Worm (Caenorhabditis elegans) whole organism, L3 larva: ENCODE measurements around the gene F17E5.2.

Experiments
- R02D3.7 ChIP-seq: fragments of 150-350 bp; optimal IDR thresholded peaks from 2 replicates; lab custom pipeline; 2014; ENCODE audit warnings: missing biosample characterization, missing genetic modification characterization
- ZK546.5 ChIP-seq: sonication (generic microtip); optimal IDR thresholded peaks from 2 replicates; lab custom pipeline; 2017; ENCODE audit warnings: missing biosample characterization, missing genetic modification characterization
- aly-2 ChIP-seq: fragments of 150-350 bp; optimal IDR thresholded peaks from 2 replicates; lab custom pipeline; 2014; ENCODE audit warnings: missing biosample characterization, missing genetic modification characterization
- ama-1 ChIP-seq: fragments of 150-350 bp; optimal IDR thresholded peaks from 2 replicates; lab custom pipeline; 2018
- ceh-16 ChIP-seq: sonication (generic microtip); optimal IDR thresholded peaks from 2 replicates; lab custom pipeline; 2017; ENCODE audit warnings: missing biosample characterization, missing genetic modification characterization
- ceh-28 ChIP-seq: fragments of 150-350 bp; optimal IDR thresholded peaks from 2 replicates; lab custom pipeline; 2014; ENCODE audit warnings: missing biosample characterization, missing genetic modification reagents, missing genetic modification characterization
- ceh-9 ChIP-seq: sonication (generic microtip); optimal IDR thresholded peaks from 2 replicates; lab custom pipeline; 2018; ENCODE audit warnings: missing biosample characterization, missing genetic modification characterization
- daf-12 ChIP-seq: fragments of 150-350 bp; optimal IDR thresholded peaks from 2 replicates; lab custom pipeline; 2014; ENCODE audit warnings: missing biosample characterization, missing genetic modification reagents, missing genetic modification characterization
- egl-27 ChIP-seq: sonication (generic microtip); optimal IDR thresholded peaks from 4 replicates; lab custom pipeline; 2017; ENCODE audit warnings: missing biosample characterization, missing genetic modification reagents, missing genetic modification characterization
- egl-5 ChIP-seq: fragments of 150-350 bp; optimal IDR thresholded peaks from 2 replicates; lab custom pipeline; 2017; ENCODE audit warnings: missing biosample characterization, missing genetic modification reagents, missing genetic modification characterization, inconsistent platforms
- elt-1 ChIP-seq: fragments of 150-350 bp; optimal IDR thresholded peaks from 2 replicates; lab custom pipeline; 2014; ENCODE audit warnings: missing biosample characterization, missing genetic modification characterization
- elt-2 ChIP-seq: sonication (generic microtip); optimal IDR thresholded peaks from 2 replicates; lab custom pipeline; 2016; ENCODE audit warnings: missing genetic modification reagents, mild to moderate bottlenecking, missing genetic modification characterization, missing compliant biosample characterization
- elt-3 ChIP-seq, 3 experiments: fragments of 150-350 bp in 1 of 3; sonication (generic microtip) in 2 of 3; optimal IDR thresholded peaks; 2 replicates in 2 of 3; 4 replicates in 1 of 3; lab custom pipeline; 2014 to 2017; ENCODE audit warnings: missing biosample characterization in 3 of 3, missing genetic modification characterization in 3 of 3
- eor-1 ChIP-seq, 2 experiments: fragments of 150-350 bp; optimal IDR thresholded peaks; 2 replicates each; lab custom pipeline; 2014 to 2018; ENCODE audit warnings: missing biosample characterization in 2 of 2, missing genetic modification characterization in 2 of 2
- fkh-10 ChIP-seq: sonication (generic microtip); optimal IDR thresholded peaks from 2 replicates; lab custom pipeline; 2017; ENCODE audit warnings: missing biosample characterization, missing genetic modification reagents, missing genetic modification characterization
- fkh-2 ChIP-seq: fragments of 150-350 bp; optimal IDR thresholded peaks from 2 replicates; lab custom pipeline; 2014; ENCODE audit warnings: missing biosample characterization, missing genetic modification reagents, missing genetic modification characterization
- fos-1 ChIP-seq: fragments of 150-350 bp; optimal IDR thresholded peaks from 2 replicates; lab custom pipeline; 2014; ENCODE audit warnings: missing biosample characterization, missing genetic modification characterization
- hmg-11 ChIP-seq: sonication (generic microtip); optimal IDR thresholded peaks from 2 replicates; lab custom pipeline; 2016; ENCODE audit warnings: missing genetic modification characterization, missing compliant biosample characterization
- jun-1 ChIP-seq: fragments of 150-350 bp; optimal IDR thresholded peaks from 2 replicates; lab custom pipeline; 2014; ENCODE audit warnings: missing biosample characterization, missing genetic modification reagents, missing genetic modification characterization
- lin-15B ChIP-seq: fragments of 150-350 bp; optimal IDR thresholded peaks from 2 replicates; lab custom pipeline; 2014; ENCODE audit warnings: missing biosample characterization, missing genetic modification characterization
- lin-39 ChIP-seq: fragments of 150-350 bp; optimal IDR thresholded peaks from 2 replicates; lab custom pipeline; 2018; ENCODE audit warnings: missing biosample characterization, missing genetic modification reagents, missing genetic modification characterization
- lsy-12 ChIP-seq: sonication (generic microtip); optimal IDR thresholded peaks from 2 replicates; lab custom pipeline; 2016; ENCODE audit warnings: mild to moderate bottlenecking, missing genetic modification characterization, missing compliant biosample characterization
- mdl-1 ChIP-seq: fragments of 150-350 bp; optimal IDR thresholded peaks from 2 replicates; lab custom pipeline; 2014; ENCODE audit warnings: missing biosample characterization, missing genetic modification characterization
- nfya-1 ChIP-seq: sonication (generic microtip); optimal IDR thresholded peaks from 2 replicates; lab custom pipeline; 2017; ENCODE audit warnings: missing genetic modification characterization, mild to moderate bottlenecking, missing compliant biosample characterization, antibody characterized with exemption, moderate library complexity; ENCODE audit not compliant: insufficient read depth
- nhr-11 ChIP-seq: fragments of 150-350 bp; optimal IDR thresholded peaks from 2 replicates; lab custom pipeline; 2014; ENCODE audit warnings: missing biosample characterization, missing genetic modification characterization
- nhr-12 ChIP-seq: fragments of 150-350 bp; optimal IDR thresholded peaks from 2 replicates; lab custom pipeline; 2014; ENCODE audit warnings: missing biosample characterization, missing genetic modification characterization
- nhr-23 ChIP-seq: fragments of 150-350 bp; optimal IDR thresholded peaks from 2 replicates; lab custom pipeline; 2014; ENCODE audit warnings: missing biosample characterization, missing genetic modification reagents, missing genetic modification characterization
- nhr-237 ChIP-seq: fragments of 150-350 bp; optimal IDR thresholded peaks from 2 replicates; lab custom pipeline; 2014; ENCODE audit warnings: missing biosample characterization, missing genetic modification characterization
- nhr-25 ChIP-seq: sonication (generic microtip); optimal IDR thresholded peaks from 2 replicates; lab custom pipeline; 2017; ENCODE audit warnings: missing biosample characterization, missing genetic modification characterization
- nhr-28 ChIP-seq: fragments of 150-350 bp; optimal IDR thresholded peaks from 2 replicates; lab custom pipeline; 2014; ENCODE audit warnings: missing biosample characterization, missing genetic modification characterization
- nhr-43 ChIP-seq: sonication (generic microtip); optimal IDR thresholded peaks from 2 replicates; lab custom pipeline; 2016; ENCODE audit warnings: mild to moderate bottlenecking, missing genetic modification characterization, missing compliant biosample characterization; ENCODE audit not compliant: poor library complexity, severe bottlenecking
- nhr-67 ChIP-seq: fragments of 150-350 bp; optimal IDR thresholded peaks from 2 replicates; lab custom pipeline; 2014; ENCODE audit warnings: missing biosample characterization, missing genetic modification characterization
- nhr-76 ChIP-seq: fragments of 150-350 bp; sonication (generic microtip); optimal IDR thresholded peaks from 5 replicates; lab custom pipeline; 2014; ENCODE audit warnings: missing biosample characterization, missing genetic modification characterization
- nhr-77 ChIP-seq: fragments of 150-350 bp; optimal IDR thresholded peaks from 2 replicates; lab custom pipeline; 2014; ENCODE audit warnings: missing biosample characterization, missing genetic modification characterization
- pha-4 ChIP-seq: fragments of 150-350 bp; optimal IDR thresholded peaks from 2 replicates; lab custom pipeline; 2014; ENCODE audit warnings: missing biosample characterization, missing genetic modification reagents, missing genetic modification characterization
- pqm-1 ChIP-seq: fragments of 150-350 bp; optimal IDR thresholded peaks from 2 replicates; lab custom pipeline; 2017; ENCODE audit warnings: missing biosample characterization, missing genetic modification characterization, inconsistent platforms
- sea-2 ChIP-seq: fragments of 150-350 bp; sonication (generic microtip); optimal IDR thresholded peaks from 4 replicates; lab custom pipeline; 2014; ENCODE audit warnings: missing biosample characterization, missing genetic modification reagents, missing genetic modification characterization
- skn-1 ChIP-seq: fragments of 150-350 bp; optimal IDR thresholded peaks from 2 replicates; lab custom pipeline; 2014; ENCODE audit warnings: missing biosample characterization, missing genetic modification characterization
- snpc-4 ChIP-seq: fragments of 150-350 bp; optimal IDR thresholded peaks from 2 replicates; lab custom pipeline; 2014; ENCODE audit warnings: missing biosample characterization, missing genetic modification characterization
- tbx-2 ChIP-seq: sonication (generic microtip); optimal IDR thresholded peaks from 2 replicates; lab custom pipeline; 2016; ENCODE audit warnings: mild to moderate bottlenecking, missing genetic modification characterization, missing compliant biosample characterization
- unc-39 ChIP-seq: sonication (generic microtip); optimal IDR thresholded peaks from 4 replicates; lab custom pipeline; 2017; ENCODE audit warnings: missing biosample characterization, missing genetic modification characterization
- unc-62 ChIP-seq: fragments of 150-350 bp; sonication (generic microtip); optimal IDR thresholded peaks from 4 replicates; lab custom pipeline; 2014; ENCODE audit warnings: missing biosample characterization, missing genetic modification reagents, missing genetic modification characterization
- zag-1 ChIP-seq: fragments of 150-350 bp; optimal IDR thresholded peaks from 2 replicates; lab custom pipeline; 2014; ENCODE audit warnings: missing biosample characterization, missing genetic modification characterization
- ztf-11 ChIP-seq: fragments of 150-350 bp; optimal IDR thresholded peaks from 2 replicates; lab custom pipeline; 2014; ENCODE audit warnings: missing biosample characterization, missing genetic modification characterization
- ztf-4 ChIP-seq: fragments of 150-350 bp; optimal IDR thresholded peaks from 2 replicates; lab custom pipeline; 2014; ENCODE audit warnings: missing biosample characterization, missing genetic modification characterization

F17E5.2 gene

DNA sequence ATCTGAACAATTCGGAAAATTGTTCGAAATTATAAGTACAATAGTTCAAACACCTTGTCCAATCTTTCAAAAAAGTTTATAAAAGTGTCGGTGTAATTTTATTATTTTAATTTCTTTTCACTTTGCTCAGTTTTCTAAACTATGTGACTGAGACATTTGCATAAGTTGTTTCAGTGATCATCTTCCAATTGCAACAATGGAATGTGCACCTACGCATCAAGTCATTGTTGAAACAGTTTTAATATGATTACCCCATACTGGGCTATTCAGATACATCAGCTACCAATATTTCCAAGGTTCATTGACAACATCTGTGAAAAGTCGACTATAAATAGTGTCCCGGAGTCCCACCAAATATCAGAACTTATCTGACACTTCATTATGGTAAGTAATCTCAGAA lies 36.9 kb upstream of the F17E5.2 start, which contains the start of gene nspc-13:
Gene nspc-13 (plus strand): TSS at position 301 of the 400 bp plus-strand sequence.
- TF ChIP-seq fkh-10 (no peak), tbx-2 (tag; lab: Kevin White, UChicago) (no peak), elt-1 (tag; lab: Kevin White, UChicago) (no peak), unc-39 (tag; lab: Kevin White, UChicago) (no peak), ztf-4 (tag; lab: Kevin White, UChicago) (no peak)

DNA sequence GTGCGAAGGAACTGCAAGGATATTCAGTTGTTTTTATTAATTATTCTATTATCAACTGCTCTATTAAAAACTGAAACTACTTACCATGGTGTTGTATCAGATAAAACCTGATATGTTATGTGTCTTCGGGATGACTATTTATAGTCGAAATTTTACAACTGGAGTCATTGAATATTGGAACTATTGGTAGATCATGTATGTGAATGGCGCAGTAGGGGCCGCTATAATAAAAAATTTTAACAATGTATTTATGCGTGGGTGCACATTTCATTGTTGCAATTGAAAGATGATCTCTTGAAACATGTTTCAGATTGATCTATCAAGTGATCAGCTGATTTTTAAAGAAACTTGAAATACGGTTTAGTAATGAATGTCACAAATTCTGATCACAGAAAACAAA lies 35.1 kb upstream of the F17E5.2 start, which contains the start of gene nspc-14:
Gene nspc-14 (minus strand): TSS at position 101 of the 400 bp plus-strand sequence.
- no peak for TF ChIP-seq nhr-67 (tag; lab: Kevin White, UChicago)

DNA sequence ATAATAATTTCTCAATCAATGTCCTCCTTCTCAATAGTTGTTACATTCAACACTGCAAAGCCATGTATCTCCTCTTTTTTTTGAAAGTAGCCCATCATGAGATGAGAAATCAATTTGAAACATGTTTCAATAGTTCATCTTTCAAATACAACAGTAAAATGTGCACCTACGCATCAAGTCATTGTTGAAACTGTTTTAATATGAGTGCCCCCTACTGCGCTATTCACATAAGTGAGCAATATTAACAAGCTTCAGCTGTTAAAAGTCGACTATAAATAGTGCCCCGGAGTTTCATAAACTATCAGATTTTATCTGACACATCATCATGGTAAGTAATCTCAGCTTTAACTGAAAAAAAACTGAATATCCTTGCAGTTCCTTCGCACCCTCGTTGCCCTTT lies 33.6 kb upstream of the F17E5.2 start, which contains the start of the genes nspc-15 and F19H6.6:
Gene nspc-15 (plus strand): TSS at position 301 of the 400 bp plus-strand sequence.
Gene F19H6.6 (plus strand): TSS at position 384 of the 400 bp plus-strand sequence.
- no peak for TF ChIP-seq egl-27 (tag; lab: Kevin White, UChicago)
- no peak for TF ChIP-seq tbx-2 (tag; lab: Kevin White, UChicago)
- TF ChIP-seq ama-1 = no peak
- no peak for TF ChIP-seq ztf-11
- no peak for TF ChIP-seq lin-39

DNA sequence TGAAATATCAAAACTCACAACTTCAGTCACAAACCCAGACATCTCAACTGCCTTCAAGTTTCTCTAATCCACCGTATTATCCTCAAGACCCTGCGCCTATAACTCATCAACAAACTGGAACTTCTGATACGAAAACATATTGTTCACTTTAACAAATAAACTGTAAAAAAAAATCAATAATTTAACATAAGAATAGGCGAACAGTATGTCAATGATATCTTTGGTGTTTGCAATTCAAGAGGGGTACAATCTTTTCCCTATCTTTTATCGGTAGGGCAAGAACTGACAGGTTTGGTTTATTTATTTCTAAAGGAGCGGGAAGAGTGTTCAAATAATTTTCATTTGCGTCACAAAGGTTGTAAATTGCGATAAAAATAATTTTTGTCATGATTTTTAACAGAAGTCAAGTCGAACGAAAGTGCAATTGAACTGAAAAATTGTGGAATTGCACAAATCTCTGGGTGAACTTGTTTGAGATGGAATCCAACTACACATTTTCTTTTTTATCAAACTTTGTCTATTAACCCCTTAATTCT lies 31.0 kb upstream of the F17E5.2 start:
- TF ChIP-seq unc-39 (tag; lab: Kevin White, UChicago) = no peak
- peak; percentile 98 for TF ChIP-seq tbx-2 (tag; lab: Kevin White, UChicago)
- TF ChIP-seq daf-12 = peak; percentile 93
- peak; percentile 87 for TF ChIP-seq nhr-25
- peak; percentile 58 for TF ChIP-seq nhr-67 (tag; lab: Kevin White, UChicago)
- TF ChIP-seq aly-2 (tag; lab: Kevin White, UChicago) = peak; percentile 98
- TF ChIP-seq lsy-12 (tag; lab: Kevin White, UChicago) = peak; percentile 95
- peak; percentile 12 for TF ChIP-seq lin-15B (tag; lab: Kevin White, UChicago)
- peak; percentile 75 for TF ChIP-seq elt-1 (tag; lab: Kevin White, UChicago)
- TF ChIP-seq nhr-76 (tag; lab: Kevin White, UChicago) = peak; percentile 86
- peak; percentile 100 for TF ChIP-seq jun-1 (tag; lab: Kevin White, UChicago)
- peak; percentile 100 for TF ChIP-seq ceh-28 (tag; lab: Kevin White, UChicago)
- peak; percentile 91 for TF ChIP-seq fos-1 (tag; lab: Kevin White, UChicago)
- TF ChIP-seq fkh-10 = peak; percentile 99
- TF ChIP-seq lin-39 = peak; percentile 82
- peak; percentile 11 for TF ChIP-seq sea-2 (GFP tag; lab: Kevin White, UChicago)
- peak; percentile 77 for TF ChIP-seq hmg-11
- TF ChIP-seq elt-2 (tag; lab: Kevin White, UChicago) = peak; percentile 84
- peak; percentile 98 for TF ChIP-seq nhr-77 (tag; lab: Kevin White, UChicago)
- peak; percentile 91 for TF ChIP-seq R02D3.7
- TF ChIP-seq elt-3 (tag; optimal IDR thresholded peaks at IDR 0.05; lab: Kevin White, UChicago) = peak; percentile 72 to 98 (median 87)
- TF ChIP-seq snpc-4 (tag; lab: Kevin White, UChicago) = peak; percentile 94
- peak; percentile 99 for TF ChIP-seq pha-4
- peak; percentile 98 for TF ChIP-seq egl-5 (tag; lab: Kevin White, UChicago)
- TF ChIP-seq eor-1 (tag; optimal IDR thresholded peaks at IDR 0.05; lab: Kevin White, UChicago) = peak in 1 of 2 experiments; percentile 80
- TF ChIP-seq nfya-1 (tag; lab: Kevin White, UChicago) = peak; percentile 91
- TF ChIP-seq mdl-1 = peak; percentile 86
- no peak for TF ChIP-seq ceh-9
- peak; percentile 72 for TF ChIP-seq ZK546.5 (tag; lab: Kevin White, UChicago)
- TF ChIP-seq ztf-11 = peak; percentile 53
- no peak for TF ChIP-seq ama-1
- peak; percentile 56 for TF ChIP-seq fkh-2 (tag; lab: Kevin White, UChicago)
- peak; percentile 66 for TF ChIP-seq ceh-16 (tag; lab: Kevin White, UChicago)
- peak; percentile 93 for TF ChIP-seq ztf-4 (tag; lab: Kevin White, UChicago)
- TF ChIP-seq unc-62 (GFP tag; lab: Kevin White, UChicago) = peak; percentile 89
- peak; percentile 96 for TF ChIP-seq nhr-28 (tag; lab: Kevin White, UChicago)
- peak; percentile 88 for TF ChIP-seq zag-1 (tag; lab: Kevin White, UChicago)
- TF ChIP-seq nhr-11 (tag; lab: Kevin White, UChicago) = peak; percentile 98
- TF ChIP-seq nhr-23 (tag; lab: Kevin White, UChicago) = peak; percentile 99
- peak; percentile 87 for TF ChIP-seq egl-27 (tag; lab: Kevin White, UChicago)
- peak; percentile 99 for TF ChIP-seq nhr-43 (tag; lab: Kevin White, UChicago)
- peak; percentile 43 for TF ChIP-seq nhr-237 (tag; lab: Kevin White, UChicago)
- peak; percentile 25 for TF ChIP-seq nhr-12 (tag; lab: Kevin White, UChicago)
- peak; percentile 93 for TF ChIP-seq pqm-1 (tag; lab: Kevin White, UChicago)
- peak; percentile 99 for TF ChIP-seq skn-1 (tag; lab: Kevin White, UChicago)
